Worm (Caenorhabditis elegans): ENCODE data around the gene srd-21.

The srd-21 gene

DNA sequence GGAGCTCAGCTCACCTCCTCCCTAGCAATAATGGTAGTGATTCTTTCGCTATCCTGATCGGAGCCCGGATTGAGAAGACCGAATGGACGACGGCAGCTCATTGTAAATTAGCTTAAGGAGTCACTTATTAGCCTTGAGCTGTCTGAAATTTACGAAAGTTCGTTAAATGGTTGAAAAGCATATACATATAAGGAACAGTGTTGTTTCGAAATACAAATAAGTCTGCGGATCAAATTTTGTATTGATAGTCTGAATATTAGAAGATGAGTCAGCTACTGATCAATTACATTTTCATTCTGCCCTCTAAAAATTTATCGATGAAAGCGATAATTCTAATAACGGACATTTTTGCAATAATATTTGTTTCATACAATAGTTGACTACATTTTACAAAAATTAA, 36.9 kb downstream of the srd-21 start, which contains the start of gene F14F8.14:
TSS of gene F14F8.14 (minus strand) at position 101 of the 400 bp plus-strand sequence.
- TF ChIP-seq cog-1 (tag; optimal IDR thresholded peaks at IDR 0.05) = no peak
- TF ChIP-seq flt-1 (GFP tag; IDR thresholded peaks at IDR 0.05) = no peak
- no peak for TF ChIP-seq T22C8.4 (GFP tag; IDR thresholded peaks at IDR 0.05)
- TF ChIP-seq ref-1 (GFP tag; conservative IDR thresholded peaks at IDR 0.05) = no peak
- no peak for TF ChIP-seq ztf-29 (GFP tag; IDR thresholded peaks at IDR 0.05)
- no peak for TF ChIP-seq ztf-23 (GFP tag; IDR thresholded peaks at IDR 0.05)
- TF ChIP-seq tab-1 (GFP tag; IDR thresholded peaks at IDR 0.05) = no peak
- no peak for TF ChIP-seq klf-2 (GFP tag; conservative IDR thresholded peaks at IDR 0.05)
- no peak for TF ChIP-seq med-1 (GFP tag; optimal IDR thresholded peaks at IDR 0.05; ENCODE audit: insufficient read depth)

DNA sequence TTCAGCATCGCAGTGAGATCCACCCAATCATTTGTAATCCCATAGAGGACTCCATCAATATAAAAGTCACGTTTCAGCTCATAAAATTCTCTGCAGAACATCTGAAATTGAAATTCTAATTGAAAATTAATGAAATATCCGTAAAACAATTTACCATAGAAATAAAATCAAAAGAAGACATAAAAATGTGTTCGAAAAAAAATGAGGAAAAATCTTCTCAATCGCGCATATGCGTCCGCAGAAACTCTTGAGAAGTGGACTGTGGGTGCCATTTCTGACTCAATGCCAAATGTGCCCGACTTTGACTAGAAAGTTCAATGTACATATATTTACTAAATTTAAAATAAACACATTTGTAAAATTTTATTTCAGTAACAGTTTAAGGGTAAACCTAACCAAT, 38.8 kb downstream of the srd-21 start, which contains the start of gene F14F8.9:
TSS of gene F14F8.9 (minus strand) at position 101 of the 400 bp plus-strand sequence.
- no peak for TF ChIP-seq ref-1 (GFP tag; conservative IDR thresholded peaks at IDR 0.05)

DNA sequence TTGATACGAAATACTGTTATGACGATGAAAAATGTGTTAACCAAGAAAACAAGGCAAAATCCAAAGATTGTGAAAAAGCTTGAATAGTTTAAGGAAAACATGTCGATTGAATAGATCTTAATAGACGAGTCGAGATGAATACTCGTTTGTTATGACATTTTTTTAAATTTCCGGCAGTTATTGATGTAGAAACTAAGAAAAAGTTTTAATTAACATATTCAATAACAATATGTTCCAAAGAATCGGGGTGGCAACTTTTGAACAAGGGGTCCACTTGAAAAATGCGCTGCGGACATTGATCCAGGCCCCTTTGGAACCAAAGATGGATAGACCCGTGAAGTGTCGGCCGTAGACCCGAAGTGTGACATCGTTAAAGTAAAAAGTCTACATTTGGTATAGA, 41.5 kb downstream of the srd-21 start, which contains the start of gene str-61:
TSS of gene str-61 (minus strand) at position 101 of the 400 bp plus-strand sequence.
- TF ChIP-seq ztf-23 (GFP tag; IDR thresholded peaks at IDR 0.05) (no peak), tab-1 (GFP tag; IDR thresholded peaks at IDR 0.05) (no peak), T22C8.4 (GFP tag; IDR thresholded peaks at IDR 0.05) (no peak), ref-1 (GFP tag; conservative IDR thresholded peaks at IDR 0.05) (no peak), med-1 (GFP tag; optimal IDR thresholded peaks at IDR 0.05; ENCODE audit: insufficient read depth) (no peak), ztf-29 (GFP tag; IDR thresholded peaks at IDR 0.05) (no peak)

DNA sequence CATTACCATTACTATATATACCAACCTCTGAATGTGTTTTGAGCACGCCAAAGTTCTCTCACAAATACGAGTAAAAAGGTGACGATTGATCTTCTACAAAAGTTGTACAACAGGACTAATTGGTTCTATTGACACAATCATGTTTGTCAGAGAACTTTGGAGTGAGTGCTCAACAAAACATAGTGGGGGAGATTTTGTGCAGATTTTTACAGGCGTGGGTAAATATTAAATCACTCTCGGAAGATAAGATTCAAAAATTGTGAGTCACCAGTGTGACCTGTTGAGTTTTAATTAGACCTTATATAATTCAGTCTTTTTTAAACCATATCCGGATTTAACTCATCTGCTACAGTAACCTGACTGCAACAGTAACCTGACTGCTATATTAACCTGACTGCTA, 42.5 kb downstream of the srd-21 start, which contains the start of gene F14F8.8:
TSS of gene F14F8.8 (minus strand) at position 101 of the 400 bp plus-strand sequence.
- TF ChIP-seq cog-1 (tag; optimal IDR thresholded peaks at IDR 0.05) = no peak
- no peak for TF ChIP-seq ztf-29 (GFP tag; IDR thresholded peaks at IDR 0.05)
- no peak for TF ChIP-seq ztf-23 (GFP tag; IDR thresholded peaks at IDR 0.05)
- no peak for TF ChIP-seq flt-1 (GFP tag; IDR thresholded peaks at IDR 0.05)
- TF ChIP-seq med-1 (GFP tag; optimal IDR thresholded peaks at IDR 0.05; ENCODE audit: insufficient read depth) = no peak
- no peak for TF ChIP-seq T22C8.4 (GFP tag; IDR thresholded peaks at IDR 0.05)
- TF ChIP-seq tab-1 (GFP tag; IDR thresholded peaks at IDR 0.05) = no peak
- TF ChIP-seq klf-2 (GFP tag; conservative IDR thresholded peaks at IDR 0.05) = no peak
- TF ChIP-seq ref-1 (GFP tag; conservative IDR thresholded peaks at IDR 0.05) = no peak

DNA sequence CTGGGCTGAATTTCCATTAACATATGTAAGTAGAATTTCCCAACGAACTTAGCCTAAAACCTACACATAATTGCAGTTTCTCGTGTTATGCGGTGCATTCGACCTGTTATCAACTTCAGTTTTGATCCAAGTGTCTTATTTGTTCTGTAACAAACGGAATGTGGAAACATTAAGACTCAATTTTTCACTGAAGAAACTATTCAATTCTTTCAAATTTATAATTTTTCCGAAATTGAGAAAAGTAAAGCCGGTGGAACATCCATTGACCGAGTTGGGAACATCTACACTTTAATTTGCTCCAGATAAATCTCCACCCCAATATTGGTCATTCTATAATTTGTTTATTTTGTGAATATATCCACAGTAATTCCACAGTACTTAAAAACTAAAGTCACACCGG, 44.7 kb downstream of the srd-21 start:
- TF ChIP-seq ztf-23 (GFP tag; IDR thresholded peaks at IDR 0.05) (no peak), ztf-29 (GFP tag; IDR thresholded peaks at IDR 0.05) (no peak), med-1 (GFP tag; optimal IDR thresholded peaks at IDR 0.05; ENCODE audit: insufficient read depth) (no peak), cog-1 (tag; optimal IDR thresholded peaks at IDR 0.05) (no peak), flt-1 (GFP tag; IDR thresholded peaks at IDR 0.05) (no peak), T22C8.4 (GFP tag; IDR thresholded peaks at IDR 0.05) (no peak), klf-2 (GFP tag; conservative IDR thresholded peaks at IDR 0.05) (no peak), ref-1 (GFP tag; conservative IDR thresholded peaks at IDR 0.05) (no peak), tab-1 (GFP tag; IDR thresholded peaks at IDR 0.05) (no peak)

DNA sequence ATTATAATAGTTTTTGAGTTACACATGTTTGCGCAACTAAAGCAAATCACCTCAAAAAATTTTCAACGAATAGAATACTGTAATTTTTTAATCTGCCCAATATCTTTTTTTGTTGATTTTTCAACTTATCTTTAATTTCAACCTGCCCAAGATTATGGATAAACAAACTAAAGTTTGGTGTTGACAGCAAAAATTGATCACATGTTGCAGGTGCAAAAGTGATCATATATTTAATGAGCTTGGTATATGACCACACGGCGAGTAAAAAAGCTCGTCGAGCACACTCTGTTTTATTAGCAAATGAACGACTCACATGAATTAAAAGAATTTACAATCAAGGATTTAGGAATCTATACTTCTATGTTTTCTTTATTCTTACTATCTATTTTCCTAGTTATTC, 45.9 kb downstream of the srd-21 start, which contains the start of gene srz-1:
TSS of gene srz-1 (plus strand) at position 301 of the 400 bp plus-strand sequence.
- no peak for TF ChIP-seq med-1 (GFP tag; optimal IDR thresholded peaks at IDR 0.05; ENCODE audit: insufficient read depth)
- TF ChIP-seq klf-2 (GFP tag; conservative IDR thresholded peaks at IDR 0.05) = no peak
- TF ChIP-seq ztf-23 (GFP tag; IDR thresholded peaks at IDR 0.05) = no peak
- no peak for TF ChIP-seq tab-1 (GFP tag; IDR thresholded peaks at IDR 0.05)
- TF ChIP-seq cog-1 (tag; optimal IDR thresholded peaks at IDR 0.05) = no peak
- TF ChIP-seq flt-1 (GFP tag; IDR thresholded peaks at IDR 0.05) = no peak
- TF ChIP-seq ztf-29 (GFP tag; IDR thresholded peaks at IDR 0.05) = no peak
- TF ChIP-seq T22C8.4 (GFP tag; IDR thresholded peaks at IDR 0.05) = no peak
- TF ChIP-seq ref-1 (GFP tag; conservative IDR thresholded peaks at IDR 0.05) = no peak

DNA sequence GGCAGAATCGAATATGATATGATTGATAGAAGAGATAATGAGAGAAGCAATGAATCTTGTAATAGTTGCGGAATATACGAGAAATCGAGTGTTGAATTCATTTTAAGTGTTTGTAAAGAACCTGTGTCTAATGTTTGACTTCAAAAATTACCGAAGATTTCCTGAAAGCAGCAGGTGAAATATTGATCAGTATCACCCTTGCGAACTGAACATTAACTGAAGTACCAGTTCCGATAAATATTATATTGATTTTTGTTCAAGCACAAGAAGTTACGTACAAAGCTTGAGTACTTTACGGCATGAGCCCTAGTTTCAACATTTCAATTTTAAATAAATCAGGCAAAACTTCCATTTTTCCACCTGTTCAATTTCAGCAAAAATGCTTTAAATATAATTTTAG, 49.5 kb downstream of the srd-21 start, which contains the start of gene srz-103:
TSS of gene srz-103 (minus strand) at position 101 of the 400 bp plus-strand sequence.
- TF ChIP-seq tab-1 (GFP tag; IDR thresholded peaks at IDR 0.05) = no peak
- TF ChIP-seq T22C8.4 (GFP tag; IDR thresholded peaks at IDR 0.05) = no peak
- no peak for TF ChIP-seq klf-2 (GFP tag; conservative IDR thresholded peaks at IDR 0.05)
- no peak for TF ChIP-seq flt-1 (GFP tag; IDR thresholded peaks at IDR 0.05)
- no peak for TF ChIP-seq med-1 (GFP tag; optimal IDR thresholded peaks at IDR 0.05; ENCODE audit: insufficient read depth)
- TF ChIP-seq ref-1 (GFP tag; conservative IDR thresholded peaks at IDR 0.05) = no peak
- TF ChIP-seq ztf-29 (GFP tag; IDR thresholded peaks at IDR 0.05) = no peak
- no peak for TF ChIP-seq ztf-23 (GFP tag; IDR thresholded peaks at IDR 0.05)
- no peak for TF ChIP-seq cog-1 (tag; optimal IDR thresholded peaks at IDR 0.05)

DNA sequence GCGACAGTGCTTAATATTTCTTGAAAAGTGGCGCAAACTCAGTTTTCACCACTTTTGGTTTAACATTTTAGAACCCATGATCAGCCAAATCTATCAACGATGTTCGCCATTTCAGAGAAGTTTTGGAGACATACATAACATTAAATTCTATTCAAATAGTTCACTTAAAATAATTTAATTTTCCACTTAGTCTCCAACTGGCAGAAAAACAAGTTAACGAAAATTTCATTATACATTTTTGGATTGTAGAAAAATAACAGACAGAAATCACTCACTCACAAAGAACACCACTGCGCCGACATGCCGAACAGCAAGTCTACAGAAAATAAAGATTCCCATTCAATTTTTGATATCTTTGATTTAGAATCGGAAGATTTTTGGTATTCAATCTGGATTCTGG, 50.3 kb downstream of the srd-21 start, which contains the start of gene srw-44:
TSS of gene srw-44 (plus strand) at position 301 of the 400 bp plus-strand sequence.
- TF ChIP-seq T22C8.4 (GFP tag; IDR thresholded peaks at IDR 0.05) = no peak
- TF ChIP-seq ztf-29 (GFP tag; IDR thresholded peaks at IDR 0.05) = no peak
- no peak for TF ChIP-seq tab-1 (GFP tag; IDR thresholded peaks at IDR 0.05)
- no peak for TF ChIP-seq klf-2 (GFP tag; conservative IDR thresholded peaks at IDR 0.05)
- no peak for TF ChIP-seq cog-1 (tag; optimal IDR thresholded peaks at IDR 0.05)

Data from whole organism, midembryonic.